Worm (Caenorhabditis elegans) whole organism, L4 larva: ENCODE data around the gene srh-25.

Experiments
- ceh-82 ChIP-seq: sonication (generic microtip); optimal IDR thresholded peaks from 2 replicates; lab custom pipeline; 2017; ENCODE audit warnings: missing biosample characterization, missing genetic modification characterization
- mdt-29 ChIP-seq: fragments of 200-800 bp; sonication (Bioruptor generic); IDR thresholded peaks from 2 replicates; pipeline ENCODE4 v1.3.6; 2022; ENCODE audit warnings: missing genetic modification reagents, missing genetic modification characterization, missing compliant biosample characterization
- unc-62 ChIP-seq, 3 experiments: fragments of 150-350 bp in 1 of 3; sonication (generic microtip); optimal IDR thresholded peaks in 2 of 3; peaks in 1 of 3; 1 replicate in 1 of 3; 2 replicates in 2 of 3; lab custom pipeline; 2014 to 2017; ENCODE audit warnings: missing biosample characterization in 3 of 3, missing genetic modification characterization in 3 of 3, missing genetic modification reagents in 3 of 3, missing genotype in 1 of 3

- TF ChIP-seq ceh-82 (tag; lab: Kevin White, UChicago) (no peak), mdt-29 (GFP tag; lab: Robert Waterston, UW) (no peak), unc-62 (GFP tag; optimal IDR thresholded peaks at IDR 0.05 in 1 of 2; lab: Kevin White, UChicago) (peak in 1 of 2 experiments; percentile 50), unc-62 (tag; optimal IDR thresholded peaks at IDR 0.05; lab: Kevin White, UChicago) (no peak)
These were observed 31.8 kb upstream of the srh-25 start for ce11 chrV:12465399-12465798.
